Fruit fly (Drosophila melanogaster) whole organism, prepupa: ENCODE data around the gene CG42537.

Source experiments
- Blimp-1 ChIP-seq: fragments of 200-800 bp; sonication (Bioruptor generic); optimal IDR thresholded peaks from 3 replicates; lab custom pipeline; 2017; ENCODE audit warnings: missing biosample characterization, missing genetic modification characterization, mild to moderate bottlenecking, moderate library complexity, missing genetic modification reagents
- CG10631 ChIP-seq: fragments of 200-800 bp; sonication (Bioruptor generic); optimal IDR thresholded peaks from 2 replicates; lab custom pipeline; 2016; ENCODE audit warnings: missing biosample characterization, missing genetic modification characterization
- CG10669 ChIP-seq: fragments of 200-800 bp; sonication (Bioruptor generic); optimal IDR thresholded peaks from 3 replicates; lab custom pipeline; 2018; ENCODE audit warnings: missing biosample characterization, mild to moderate bottlenecking, missing genetic modification characterization, moderate library complexity
- CG11294 ChIP-seq: fragments of 200-800 bp; sonication (Bioruptor generic); IDR thresholded peaks from 2 replicates; pipeline ENCODE4 v1.3.6; 2022; ENCODE audit warnings: missing biosample characterization, missing genetic modification characterization
- CG11762 ChIP-seq: fragments of 200-800 bp; sonication (Bioruptor generic); optimal IDR thresholded peaks from 3 replicates; lab custom pipeline; 2016; ENCODE audit warnings: missing biosample characterization, missing genetic modification characterization; ENCODE audit not compliant: insufficient read depth
- CG11902 ChIP-seq: fragments of 200-800 bp; sonication (Bioruptor generic); optimal IDR thresholded peaks from 3 replicates; lab custom pipeline; 2016; ENCODE audit warnings: missing biosample characterization, missing genetic modification characterization
- CG15336 ChIP-seq: fragments of 200-800 bp; sonication (Bioruptor generic); IDR thresholded peaks from 2 replicates; pipeline ENCODE4 v1.3.6; 2022; ENCODE audit warnings: missing biosample characterization, missing genetic modification characterization
- CG3032 ChIP-seq: fragments of 200-800 bp; optimal IDR thresholded peaks from 2 replicates; lab custom pipeline; 2019; ENCODE audit warnings: missing biosample characterization, mild to moderate bottlenecking, missing genetic modification characterization, moderate library complexity
- CG31627 ChIP-seq: fragments of 200-800 bp; sonication (Bioruptor generic); optimal IDR thresholded peaks from 3 replicates; lab custom pipeline; 2016; ENCODE audit warnings: missing biosample characterization, missing genetic modification characterization
- CG32006 ChIP-seq: fragments of 200-800 bp; sonication (Bioruptor generic); optimal IDR thresholded peaks from 3 replicates; lab custom pipeline; 2017; ENCODE audit warnings: missing biosample characterization, mild to moderate bottlenecking, missing genetic modification characterization
- CG6792 ChIP-seq: fragments of 200-800 bp; sonication (Bioruptor generic); optimal IDR thresholded peaks from 3 replicates; lab custom pipeline; 2016; ENCODE audit warnings: missing biosample characterization, missing genetic modification characterization
- CG6808 ChIP-seq: fragments of 200-800 bp; sonication (Bioruptor generic); optimal IDR thresholded peaks from 3 replicates; lab custom pipeline; 2017; ENCODE audit warnings: missing biosample characterization, missing genetic modification characterization, mild to moderate bottlenecking, moderate library complexity, missing genetic modification reagents
- CG6854 ChIP-seq: fragments of 200-800 bp; sonication (Bioruptor generic); optimal IDR thresholded peaks from 2 replicates; lab custom pipeline; 2017; ENCODE audit warnings: missing biosample characterization, mild to moderate bottlenecking, missing genetic modification characterization
- CG8119 ChIP-seq: fragments of 200-800 bp; sonication (Bioruptor generic); IDR thresholded peaks from 3 replicates; pipeline ENCODE4 v1.3.6; 2022; ENCODE audit warnings: missing biosample characterization, missing genetic modification characterization
- Eip75B ChIP-seq: fragments of 200-800 bp; sonication (Bioruptor generic); optimal IDR thresholded peaks from 3 replicates; lab custom pipeline; 2016; ENCODE audit warnings: missing biosample characterization, missing genetic modification characterization
- Eip78C ChIP-seq: fragments of 200-800 bp; sonication (Bioruptor generic); peaks from one replicate; lab custom pipeline; 2016; ENCODE audit warnings: missing biosample characterization, missing genetic modification characterization
- Ets96B ChIP-seq: fragments of 200-800 bp; optimal IDR thresholded peaks from 2 replicates; lab custom pipeline; 2019; ENCODE audit warnings: missing biosample characterization, mild to moderate bottlenecking, missing genetic modification characterization, moderate library complexity
- Gug ChIP-seq: fragments of 200-800 bp; sonication (Bioruptor generic); IDR thresholded peaks from 2 replicates; pipeline ENCODE4 v1.3.6; 2022; ENCODE audit warnings: missing biosample characterization, missing genetic modification characterization
- Hr39 ChIP-seq: fragments of 200-800 bp; sonication (Bioruptor generic); optimal IDR thresholded peaks from 2 replicates; lab custom pipeline; 2016; ENCODE audit warnings: missing biosample characterization, missing genetic modification characterization
- OdsH ChIP-seq: fragments of 200-800 bp; sonication (Bioruptor generic); optimal IDR thresholded peaks from 3 replicates; lab custom pipeline; 2016; ENCODE audit warnings: missing biosample characterization, missing genetic modification characterization
- Smox ChIP-seq: fragments of 200-800 bp; sonication (Bioruptor generic); optimal IDR thresholded peaks from 3 replicates; lab custom pipeline; 2016; ENCODE audit warnings: missing biosample characterization, missing genetic modification characterization
- Sox102F ChIP-seq: fragments of 200-800 bp; sonication (Bioruptor generic); optimal IDR thresholded peaks from 2 replicates; lab custom pipeline; 2016; ENCODE audit warnings: missing biosample characterization, mild to moderate bottlenecking, missing genetic modification characterization
- Sox14 ChIP-seq: fragments of 200-800 bp; sonication (Bioruptor generic); optimal IDR thresholded peaks from 3 replicates; lab custom pipeline; 2016; ENCODE audit warnings: missing biosample characterization, missing genetic modification characterization
- achi ChIP-seq: fragments of 200-800 bp; sonication (Bioruptor generic); optimal IDR thresholded peaks from 3 replicates; lab custom pipeline; 2016; ENCODE audit warnings: missing biosample characterization, missing genetic modification characterization
- acj6 ChIP-seq: fragments of 200-800 bp; sonication (Bioruptor generic); optimal IDR thresholded peaks from 3 replicates; lab custom pipeline; 2016; ENCODE audit warnings: missing biosample characterization, missing genetic modification characterization
- cyc ChIP-seq: fragments of 200-800 bp; sonication (Bioruptor generic); optimal IDR thresholded peaks from 3 replicates; lab custom pipeline; 2016; ENCODE audit warnings: missing biosample characterization, missing genetic modification characterization
- dac ChIP-seq: fragments of 200-800 bp; sonication (Bioruptor generic); optimal IDR thresholded peaks from 2 replicates; lab custom pipeline; 2017; ENCODE audit warnings: missing biosample characterization, mild to moderate bottlenecking, missing genetic modification characterization
- eg ChIP-seq: fragments of 200-800 bp; sonication (Bioruptor generic); IDR thresholded peaks from 3 replicates; pipeline ENCODE4 v1.3.6; 2022; ENCODE audit warnings: missing biosample characterization, missing genetic modification characterization
- esn ChIP-seq: fragments of 200-800 bp; sonication (Bioruptor generic); optimal IDR thresholded peaks from 2 replicates; lab custom pipeline; 2016; ENCODE audit warnings: missing biosample characterization, mild to moderate bottlenecking, missing genetic modification characterization, moderate library complexity
- fd59A ChIP-seq: fragments of 200-800 bp; sonication (Bioruptor generic); optimal IDR thresholded peaks from 2 replicates; lab custom pipeline; 2017; ENCODE audit warnings: missing biosample characterization, mild to moderate bottlenecking, missing genetic modification characterization, missing genetic modification reagents
- fd85E ChIP-seq: fragments of 200-800 bp; sonication (Bioruptor generic); optimal IDR thresholded peaks from 3 replicates; lab custom pipeline; 2016; ENCODE audit warnings: missing biosample characterization, missing genetic modification characterization
- lz ChIP-seq: fragments of 200-800 bp; sonication (Bioruptor generic); optimal IDR thresholded peaks from 3 replicates; lab custom pipeline; 2016; ENCODE audit warnings: missing biosample characterization, missing genetic modification characterization
- net ChIP-seq: fragments of 200-800 bp; sonication (Bioruptor generic); optimal IDR thresholded peaks from 3 replicates; lab custom pipeline; 2016; ENCODE audit warnings: missing biosample characterization, missing genetic modification characterization
- spab ChIP-seq: fragments of 200-800 bp; sonication (Bioruptor generic); optimal IDR thresholded peaks from 2 replicates; lab custom pipeline; 2017; ENCODE audit warnings: missing biosample characterization, mild to moderate bottlenecking, missing genetic modification characterization, missing genetic modification reagents
- svp ChIP-seq: fragments of 200-800 bp; sonication (Bioruptor generic); peaks from one replicate; lab custom pipeline; 2016; ENCODE audit warnings: missing biosample characterization, missing genetic modification characterization
- vri ChIP-seq: fragments of 200-800 bp; sonication (Bioruptor generic); optimal IDR thresholded peaks from 3 replicates; lab custom pipeline; 2016; ENCODE audit warnings: missing biosample characterization, mild to moderate bottlenecking, missing genetic modification characterization

CG42537 gene

DNA sequence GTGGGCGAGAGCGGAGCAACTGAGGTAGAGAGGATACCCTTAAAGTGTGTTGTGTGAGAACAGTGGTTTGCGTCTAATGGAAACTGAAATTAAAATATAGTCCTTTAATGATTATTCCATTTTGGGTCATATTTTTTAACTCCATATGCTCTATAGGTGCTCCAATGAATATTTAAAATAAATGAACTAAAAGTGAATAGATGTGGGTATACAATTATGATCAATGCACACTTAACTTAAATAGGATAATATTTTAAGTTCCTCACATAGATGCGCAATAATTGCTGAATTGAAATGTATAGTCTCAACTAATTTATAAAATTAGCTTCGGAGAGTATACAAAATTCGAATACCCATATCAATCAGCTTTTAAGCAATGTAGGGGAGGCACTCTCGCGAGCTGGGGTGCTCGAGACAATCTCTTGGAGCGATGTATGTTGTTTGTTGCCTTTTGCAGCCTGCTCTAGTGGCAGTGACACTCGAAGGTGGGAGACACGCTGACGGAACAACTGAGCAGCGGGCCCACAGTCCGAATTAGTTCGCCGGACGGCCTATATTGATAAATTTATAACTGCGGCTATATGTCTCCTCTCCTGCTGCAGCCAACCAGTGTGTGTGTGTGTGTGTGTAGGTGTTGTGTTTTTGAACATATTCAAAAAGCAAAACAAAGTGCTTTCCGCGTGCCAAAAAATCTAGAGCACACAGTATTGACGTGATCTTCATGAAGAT lies 23.8 kb upstream of the CG42537 start (continued):
- TF ChIP-seq CG10669 (GFP tag; lab: Kevin White, UChicago) (no peak), eg (no peak), CG8119 (peak; percentile 73; the same call in 2 of the 3 replicates), Ets96B (tag; lab: Kevin White, UChicago) (peak; percentile 75), achi (GFP tag; lab: Kevin White, UChicago) (peak; percentile 85), CG11902 (GFP tag; lab: Kevin White, UChicago) (peak; percentile 36), Smox (GFP tag; lab: Kevin White, UChicago) (peak; percentile 80), CG31627 (GFP tag; lab: Kevin White, UChicago) (peak; percentile 76), lz (GFP tag; lab: Kevin White, UChicago) (peak; percentile 80), Sox102F (peak; percentile 77), net (GFP tag; lab: Kevin White, UChicago) (peak; percentile 84), acj6 (GFP tag; lab: Kevin White, UChicago) (peak; percentile 83), Gug (no peak; the same call in 1 of the 2 replicates), Hr39 (GFP tag; lab: Kevin White, UChicago) (peak; percentile 81), fd85E (GFP tag; lab: Kevin White, UChicago) (no peak), dac (peak; percentile 57), CG6854 (GFP tag; lab: Kevin White, UChicago) (no peak), Eip78C (GFP tag; lab: Kevin White, UChicago) (peak; percentile 97), spab (GFP tag; lab: Kevin White, UChicago) (peak; percentile 70), CG32006 (GFP tag; lab: Kevin White, UChicago) (peak; percentile 92), OdsH (peak; percentile 88), vri (GFP tag; lab: Kevin White, UChicago) (peak; percentile 62)

DNA sequence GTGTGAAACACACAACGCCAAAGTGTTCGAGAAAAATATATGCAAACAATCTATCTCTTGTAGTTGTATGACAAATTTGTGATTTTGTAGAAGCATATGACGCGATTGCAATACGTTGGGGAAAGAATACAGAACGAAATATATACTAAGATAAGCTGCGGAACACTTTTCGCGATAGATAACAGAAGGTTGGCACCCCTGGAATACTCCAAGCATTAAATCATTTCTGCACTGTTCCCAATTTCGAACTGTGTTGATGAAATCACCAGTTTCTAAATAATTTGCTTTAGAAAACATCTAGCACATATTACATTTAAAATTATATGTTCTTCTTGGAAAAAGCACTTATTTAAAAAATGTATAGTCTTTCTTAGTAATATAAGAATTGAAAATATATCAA lies 23.2 kb upstream of the CG42537 start:
- TF ChIP-seq svp: peak; percentile 90
- TF ChIP-seq CG10631: no peak

DNA sequence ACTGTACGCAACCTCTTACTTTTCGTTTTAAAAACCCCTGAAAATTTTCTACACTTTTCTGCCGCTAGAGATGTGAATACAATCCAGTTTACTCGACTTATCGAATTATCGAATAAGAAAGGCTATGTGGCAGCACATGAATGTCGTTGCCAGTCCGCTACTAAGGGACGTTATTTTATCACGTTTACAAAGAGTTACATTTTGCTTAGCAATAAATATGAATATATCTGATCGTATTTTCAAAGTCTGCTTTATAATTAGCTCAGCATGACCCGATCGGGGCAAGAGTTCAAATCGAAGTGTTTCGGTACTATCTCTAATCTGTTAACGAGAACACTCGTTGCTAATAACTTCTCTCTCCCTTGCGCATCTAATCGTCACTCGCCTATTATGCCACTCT lies 9.5 kb upstream of the CG42537 start, which contains the start of gene CG42724:
Gene CG42724 (minus strand): TSS at position 189 of the 400 bp plus-strand sequence.
- peak; percentile 46 for TF ChIP-seq lz (GFP tag; lab: Kevin White, UChicago)
- TF ChIP-seq CG11294: peak; percentile 14; the same call in 1 of the 2 replicates
- no peak for TF ChIP-seq OdsH
- no peak for TF ChIP-seq fd59A (GFP tag; lab: Kevin White, UChicago)
- no peak for TF ChIP-seq fd85E (GFP tag; lab: Kevin White, UChicago)
- TF ChIP-seq CG11762 (GFP tag; lab: Kevin White, UChicago): peak; percentile 24
- peak; percentile 32 for TF ChIP-seq cyc (GFP tag; lab: Kevin White, UChicago)
- no peak for TF ChIP-seq spab (GFP tag; lab: Kevin White, UChicago)
- TF ChIP-seq esn: peak; percentile 32

DNA sequence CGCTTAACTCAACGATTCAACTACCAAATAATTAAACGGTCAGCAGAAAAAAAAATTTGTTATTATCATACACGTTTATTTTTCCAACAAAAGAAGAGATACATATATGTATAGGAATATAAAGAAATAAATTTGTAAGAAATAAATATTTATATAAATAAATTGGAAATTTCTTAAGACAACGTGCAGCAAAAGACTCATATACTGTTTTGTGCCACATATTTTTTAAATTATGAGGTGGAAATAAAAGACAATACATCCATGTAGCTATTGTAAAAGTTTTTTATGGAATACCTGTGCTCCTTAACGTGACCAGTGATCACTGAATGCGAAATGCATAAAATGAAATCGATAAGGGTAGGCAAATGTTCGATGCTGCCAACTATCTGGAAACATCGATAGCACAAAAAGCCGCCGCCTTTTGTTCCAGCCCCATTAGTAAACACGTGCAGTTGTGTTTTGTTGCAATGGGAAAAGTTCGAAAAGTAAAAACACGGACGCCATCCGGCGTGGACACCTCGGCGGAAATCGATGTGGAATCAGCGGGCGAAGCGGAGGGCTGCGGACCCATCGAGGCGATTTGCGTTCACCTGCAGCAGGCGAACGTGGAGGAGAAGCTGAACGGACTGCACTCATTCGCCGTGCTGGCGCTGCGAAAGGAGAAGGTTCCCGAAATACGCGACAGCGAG lies 8.9 kb upstream of the CG42537 start, which contains the start of gene CG10286:
Gene CG10286 (plus strand): TSS at position 416 of the 689 bp plus-strand sequence.
- TF ChIP-seq net (GFP tag; lab: Kevin White, UChicago) (no peak), spab (GFP tag; lab: Kevin White, UChicago) (no peak), Sox14 (peak; percentile 42), acj6 (GFP tag; lab: Kevin White, UChicago) (peak; percentile 24), esn (peak; percentile 16), CG31627 (GFP tag; lab: Kevin White, UChicago) (no peak), CG6854 (GFP tag; lab: Kevin White, UChicago) (no peak), Blimp-1 (GFP tag; lab: Kevin White, UChicago) (no peak), CG6792 (GFP tag; lab: Kevin White, UChicago) (no peak), OdsH (no peak), CG11294 (no peak), CG10669 (GFP tag; lab: Kevin White, UChicago) (no peak), CG15336 (GFP tag; lab: Robert Waterston, UW) (0 out of 2 replicates have a peak, but pooled peaks have one; percentile 23), CG3032 (tag; lab: Kevin White, UChicago) (no peak), Ets96B (tag; lab: Kevin White, UChicago) (peak; percentile 34), fd85E (GFP tag; lab: Kevin White, UChicago) (no peak), vri (GFP tag; lab: Kevin White, UChicago) (no peak), CG6808 (GFP tag; lab: Kevin White, UChicago) (peak; percentile 78), svp (no peak), fd59A (GFP tag; lab: Kevin White, UChicago) (no peak), Gug (no peak), Eip75B (no peak), CG10631 (peak; percentile 20)
